Fruit fly (Drosophila melanogaster) whole organism, prepupa: ENCODE data around the gene CG6901.
A peak's percentile ranks its signal among the peaks of the same experiment; 100 is the strongest.

ENCODE experiments used
- CG10669 ChIP-seq: fragments of 200-800 bp; sonication (Bioruptor generic); optimal IDR thresholded peaks from 3 replicates; lab custom pipeline; 2018; ENCODE audit warnings: missing biosample characterization, mild to moderate bottlenecking, missing genetic modification characterization, moderate library complexity
- CG11902 ChIP-seq: fragments of 200-800 bp; sonication (Bioruptor generic); optimal IDR thresholded peaks from 3 replicates; lab custom pipeline; 2016; ENCODE audit warnings: missing biosample characterization, missing genetic modification characterization
- CG15336 ChIP-seq: fragments of 200-800 bp; sonication (Bioruptor generic); IDR thresholded peaks from 2 replicates; pipeline ENCODE4 v1.3.6; 2022; ENCODE audit warnings: missing biosample characterization, missing genetic modification characterization
- CG1621 ChIP-seq: fragments of 200-800 bp; sonication (Bioruptor generic); optimal IDR thresholded peaks from 3 replicates; lab custom pipeline; 2018; ENCODE audit warnings: missing biosample characterization, mild to moderate bottlenecking, missing genetic modification characterization
- CG16779 ChIP-seq: fragments of 200-800 bp; sonication (Bioruptor generic); optimal IDR thresholded peaks from 3 replicates; lab custom pipeline; 2017; ENCODE audit warnings: missing biosample characterization, mild to moderate bottlenecking, missing genetic modification characterization
- CG32006 ChIP-seq: fragments of 200-800 bp; sonication (Bioruptor generic); optimal IDR thresholded peaks from 3 replicates; lab custom pipeline; 2017; ENCODE audit warnings: missing biosample characterization, mild to moderate bottlenecking, missing genetic modification characterization
- CG3919 ChIP-seq: fragments of 200-800 bp; sonication (Bioruptor generic); optimal IDR thresholded peaks from 3 replicates; lab custom pipeline; 2016; ENCODE audit warnings: missing biosample characterization, missing genetic modification characterization
- CG4318 ChIP-seq: fragments of 200-800 bp; sonication (Bioruptor generic); optimal IDR thresholded peaks from 3 replicates; lab custom pipeline; 2017; ENCODE audit warnings: missing biosample characterization, mild to moderate bottlenecking, missing genetic modification characterization
- CG6163 ChIP-seq: fragments of 200-800 bp; sonication (Bioruptor generic); IDR thresholded peaks from 3 replicates; pipeline ENCODE4 v1.3.6; 2022; ENCODE audit warnings: missing biosample characterization, missing genetic modification characterization
- CG6792 ChIP-seq: fragments of 200-800 bp; sonication (Bioruptor generic); optimal IDR thresholded peaks from 3 replicates; lab custom pipeline; 2016; ENCODE audit warnings: missing biosample characterization, missing genetic modification characterization
- CG6854 ChIP-seq: fragments of 200-800 bp; sonication (Bioruptor generic); optimal IDR thresholded peaks from 2 replicates; lab custom pipeline; 2017; ENCODE audit warnings: missing biosample characterization, mild to moderate bottlenecking, missing genetic modification characterization
- CG7368 ChIP-seq: fragments of 200-800 bp; sonication (Bioruptor generic); optimal IDR thresholded peaks from 3 replicates; lab custom pipeline; 2016; ENCODE audit warnings: missing biosample characterization, missing genetic modification characterization
- CG8119 ChIP-seq: fragments of 200-800 bp; sonication (Bioruptor generic); IDR thresholded peaks from 3 replicates; pipeline ENCODE4 v1.3.6; 2022; ENCODE audit warnings: missing biosample characterization, missing genetic modification characterization
- CG8632 ChIP-seq: fragments of 200-800 bp; sonication (Bioruptor generic); optimal IDR thresholded peaks from 3 replicates; lab custom pipeline; 2016; ENCODE audit warnings: missing biosample characterization, missing genetic modification characterization
- CG9139 ChIP-seq: fragments of 200-800 bp; sonication (Bioruptor generic); optimal IDR thresholded peaks from 3 replicates; lab custom pipeline; 2017; ENCODE audit warnings: missing biosample characterization, mild to moderate bottlenecking, missing genetic modification characterization
- Eip75B ChIP-seq: fragments of 200-800 bp; sonication (Bioruptor generic); optimal IDR thresholded peaks from 3 replicates; lab custom pipeline; 2016; ENCODE audit warnings: missing biosample characterization, missing genetic modification characterization
- Eip78C ChIP-seq: fragments of 200-800 bp; sonication (Bioruptor generic); peaks from one replicate; lab custom pipeline; 2016; ENCODE audit warnings: missing biosample characterization, missing genetic modification characterization
- Gug ChIP-seq: fragments of 200-800 bp; sonication (Bioruptor generic); IDR thresholded peaks from 2 replicates; pipeline ENCODE4 v1.3.6; 2022; ENCODE audit warnings: missing biosample characterization, missing genetic modification characterization
- Hr4 ChIP-seq: fragments of 200-800 bp; sonication (Bioruptor generic); optimal IDR thresholded peaks from 3 replicates; lab custom pipeline; 2016; ENCODE audit warnings: missing biosample characterization, missing genetic modification characterization
- Met ChIP-seq: fragments of 200-800 bp; sonication (Bioruptor generic); optimal IDR thresholded peaks from 3 replicates; lab custom pipeline; 2016; ENCODE audit warnings: missing biosample characterization, missing genetic modification characterization
- OdsH ChIP-seq: fragments of 200-800 bp; sonication (Bioruptor generic); optimal IDR thresholded peaks from 3 replicates; lab custom pipeline; 2016; ENCODE audit warnings: missing biosample characterization, missing genetic modification characterization
- Smox ChIP-seq: fragments of 200-800 bp; sonication (Bioruptor generic); optimal IDR thresholded peaks from 3 replicates; lab custom pipeline; 2016; ENCODE audit warnings: missing biosample characterization, missing genetic modification characterization
- Sox102F ChIP-seq: fragments of 200-800 bp; sonication (Bioruptor generic); optimal IDR thresholded peaks from 2 replicates; lab custom pipeline; 2016; ENCODE audit warnings: missing biosample characterization, mild to moderate bottlenecking, missing genetic modification characterization
- Sox15 ChIP-seq: fragments of 200-800 bp; sonication (Bioruptor generic); optimal IDR thresholded peaks from 3 replicates; lab custom pipeline; 2016; ENCODE audit warnings: missing biosample characterization, missing genetic modification characterization
- achi ChIP-seq: fragments of 200-800 bp; sonication (Bioruptor generic); optimal IDR thresholded peaks from 3 replicates; lab custom pipeline; 2016; ENCODE audit warnings: missing biosample characterization, missing genetic modification characterization
- dac ChIP-seq: fragments of 200-800 bp; sonication (Bioruptor generic); optimal IDR thresholded peaks from 2 replicates; lab custom pipeline; 2017; ENCODE audit warnings: missing biosample characterization, mild to moderate bottlenecking, missing genetic modification characterization
- eg ChIP-seq: fragments of 200-800 bp; sonication (Bioruptor generic); IDR thresholded peaks from 3 replicates; pipeline ENCODE4 v1.3.6; 2022; ENCODE audit warnings: missing biosample characterization, missing genetic modification characterization
- fd59A ChIP-seq: fragments of 200-800 bp; sonication (Bioruptor generic); optimal IDR thresholded peaks from 2 replicates; lab custom pipeline; 2017; ENCODE audit warnings: missing biosample characterization, mild to moderate bottlenecking, missing genetic modification characterization, missing genetic modification reagents
- fd85E ChIP-seq: fragments of 200-800 bp; sonication (Bioruptor generic); optimal IDR thresholded peaks from 3 replicates; lab custom pipeline; 2016; ENCODE audit warnings: missing biosample characterization, missing genetic modification characterization
- fkh ChIP-seq: fragments of 200-800 bp; sonication (Bioruptor generic); optimal IDR thresholded peaks from 3 replicates; lab custom pipeline; 2017; ENCODE audit warnings: missing biosample characterization, mild to moderate bottlenecking, missing genetic modification characterization, moderate library complexity
- net ChIP-seq: fragments of 200-800 bp; sonication (Bioruptor generic); optimal IDR thresholded peaks from 3 replicates; lab custom pipeline; 2016; ENCODE audit warnings: missing biosample characterization, missing genetic modification characterization
- salr ChIP-seq, 2 experiments: fragments of 200-800 bp; sonication (Bioruptor generic); optimal IDR thresholded peaks; 3 replicates each; lab custom pipeline; 2016 to 2018; ENCODE audit warnings: missing biosample characterization in 2 of 2, missing genetic modification characterization in 2 of 2, mild to moderate bottlenecking in 1 of 2
- svp ChIP-seq: fragments of 200-800 bp; sonication (Bioruptor generic); peaks from one replicate; lab custom pipeline; 2016; ENCODE audit warnings: missing biosample characterization, missing genetic modification characterization
- topi ChIP-seq: fragments of 200-800 bp; sonication (Bioruptor generic); optimal IDR thresholded peaks from 3 replicates; lab custom pipeline; 2016; ENCODE audit warnings: missing biosample characterization, missing genetic modification characterization
- vri ChIP-seq: fragments of 200-800 bp; sonication (Bioruptor generic); optimal IDR thresholded peaks from 3 replicates; lab custom pipeline; 2016; ENCODE audit warnings: missing biosample characterization, mild to moderate bottlenecking, missing genetic modification characterization

Gene CG6901

DNA sequence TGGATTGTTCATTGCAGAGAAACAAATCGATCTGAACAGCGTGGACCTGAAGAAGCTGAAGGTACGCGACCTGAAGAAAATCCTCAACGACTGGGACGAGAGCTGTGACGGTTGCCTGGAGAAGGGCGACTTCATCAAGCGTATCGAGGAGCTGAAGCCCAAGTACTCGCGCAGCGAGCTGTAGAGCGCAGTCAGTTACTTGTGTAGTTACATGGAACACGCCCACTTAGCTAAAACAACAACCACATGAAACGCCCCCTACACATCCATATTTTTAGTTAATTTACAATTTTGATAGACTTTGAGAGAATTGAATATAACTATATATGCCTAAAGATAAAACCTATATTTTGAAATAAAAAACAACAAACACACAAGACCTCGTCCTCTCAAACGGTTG lies 27.2 kb downstream of the CG6901 start:
- TF ChIP-seq CG9139 (GFP tag; lab: Kevin White, UChicago) (no peak), Smox (GFP tag; lab: Kevin White, UChicago) (no peak), CG4318 (GFP tag; lab: Kevin White, UChicago) (no peak), CG32006 (GFP tag; lab: Kevin White, UChicago) (no peak), Sox102F (GFP tag; lab: Kevin White, UChicago) (no peak)

DNA sequence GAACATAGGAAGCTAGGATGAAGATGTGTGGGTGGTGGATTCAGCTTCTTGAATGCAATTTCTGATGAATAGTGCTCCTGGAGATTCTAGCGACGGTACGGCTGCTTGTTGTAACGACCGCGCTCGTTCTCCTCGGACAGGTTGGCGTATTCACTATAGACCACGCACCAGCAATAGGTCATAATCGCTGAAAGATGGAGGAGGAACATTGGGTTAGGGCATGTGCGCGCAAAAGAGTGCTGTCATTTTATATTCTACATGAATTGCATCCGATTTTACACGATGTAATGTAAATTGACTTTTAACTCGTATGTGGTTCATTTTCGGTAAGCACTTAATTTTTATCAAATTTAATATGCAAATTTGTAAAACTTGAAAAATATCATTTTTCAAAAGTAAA lies 27.8 kb downstream of the CG6901 start:
- TF ChIP-seq svp (peak; percentile 61), Eip75B (GFP tag; lab: Kevin White, UChicago) (peak; percentile 24), topi (GFP tag; lab: Kevin White, UChicago) (no peak)
- TF ChIP-seq, all 60 proteins: peak for 2

DNA sequence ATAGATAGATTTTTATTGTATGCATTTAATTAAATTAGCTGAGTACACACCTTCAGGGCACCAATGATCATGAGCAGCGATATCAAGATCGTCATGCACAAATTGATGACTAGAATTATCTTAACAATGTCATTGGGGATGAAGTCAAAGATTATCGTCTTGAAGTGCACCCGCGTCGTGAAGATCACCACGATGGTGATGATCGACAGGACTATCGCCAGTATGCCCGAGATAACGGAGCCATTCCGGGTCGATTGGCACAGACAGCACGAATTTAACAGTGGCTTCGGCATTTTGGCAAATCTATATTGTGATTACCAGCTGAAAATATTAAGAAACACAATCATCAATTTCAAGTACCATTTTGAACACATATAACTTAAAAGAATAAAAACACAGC lies 28.8 kb downstream of the CG6901 start:
- TF ChIP-seq CG4318 (GFP tag; lab: Kevin White, UChicago) (no peak), CG15336 (GFP tag; lab: Robert Waterston, UW) (no peak), Sox102F (GFP tag; lab: Kevin White, UChicago) (no peak), svp (peak; percentile 100), CG9139 (GFP tag; lab: Kevin White, UChicago) (no peak)

DNA sequence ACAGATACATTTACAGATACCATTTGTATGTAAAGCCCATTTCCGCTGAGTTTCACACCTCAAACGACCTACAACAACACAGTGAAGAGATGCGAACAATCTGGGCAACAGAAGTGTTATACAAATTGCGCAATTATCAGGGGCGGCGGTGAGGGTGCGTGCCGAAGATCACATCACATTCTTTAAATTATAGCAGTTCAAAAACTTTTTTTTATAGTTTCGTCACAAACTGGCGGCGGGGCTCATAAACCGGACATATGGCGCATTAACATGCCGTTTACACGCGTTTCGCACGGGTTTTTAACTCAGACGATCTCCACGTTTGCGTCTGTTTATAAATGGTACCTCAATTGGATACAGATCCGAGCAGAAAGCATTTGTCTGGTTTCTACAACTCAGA lies 30.0 kb downstream of the CG6901 start:
- TF ChIP-seq Met (GFP tag; lab: Kevin White, UChicago) (no peak), dac (GFP tag; lab: Kevin White, UChicago) (no peak), CG1621 (tag; lab: Kevin White, UChicago) (peak; percentile 0), eg (GFP tag; lab: Robert Waterston, UW) (no peak), OdsH (no peak), CG11902 (GFP tag; lab: Kevin White, UChicago) (no peak)

DNA sequence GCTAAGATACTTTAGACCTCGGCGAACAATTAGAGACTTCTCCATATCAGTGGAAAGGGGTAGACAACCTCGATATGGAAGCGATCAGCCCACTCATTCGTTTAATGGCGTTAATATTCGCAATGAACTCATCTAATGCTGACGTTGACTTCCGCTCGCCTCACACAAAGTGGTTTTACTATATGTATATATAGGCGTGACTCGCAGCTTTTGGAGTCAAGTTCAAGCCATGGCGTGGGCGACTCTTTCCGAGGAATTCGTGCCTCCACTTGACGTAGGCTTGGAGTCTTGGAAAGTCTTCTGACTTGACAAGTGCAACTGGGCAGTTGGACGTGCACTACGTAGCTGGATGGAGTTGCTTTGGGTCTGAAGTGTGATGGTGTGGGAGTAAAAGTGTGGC lies 30.5 kb downstream of the CG6901 start:
- TF ChIP-seq CG8119 (GFP tag; lab: Robert Waterston, UW) (no peak), svp (peak; percentile 59)

DNA sequence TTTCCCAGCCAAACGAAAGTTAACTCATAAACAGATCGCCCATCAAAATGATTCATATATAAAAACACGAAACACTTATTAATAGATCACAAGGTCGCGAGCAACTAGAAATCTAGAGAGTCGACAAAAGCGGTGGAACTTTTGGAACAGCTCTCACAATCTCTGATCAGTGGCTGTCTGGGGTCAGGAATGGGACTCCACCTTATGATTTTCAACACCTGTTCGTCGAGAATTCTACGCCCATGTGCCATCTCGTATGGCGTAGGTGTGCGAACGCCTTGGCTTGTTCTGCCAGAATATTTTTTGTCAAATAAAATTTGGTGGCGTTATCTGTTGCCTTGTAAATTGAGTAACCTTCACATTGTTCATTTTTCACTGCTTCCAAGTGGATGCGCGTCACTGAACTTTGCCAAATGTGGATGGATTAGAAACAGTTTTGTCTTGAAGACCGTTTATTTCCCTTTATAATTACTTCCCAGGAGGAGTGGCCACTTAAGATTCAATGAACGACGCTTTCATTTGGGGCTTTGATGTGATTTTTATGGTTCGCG lies 32.3 kb downstream of the CG6901 start:
- TF ChIP-seq CG6792 (GFP tag; lab: Kevin White, UChicago) (no peak), svp (peak; percentile 13), topi (GFP tag; lab: Kevin White, UChicago) (no peak), fkh (GFP tag; lab: Kevin White, UChicago) (peak; percentile 16), achi (no peak), Eip78C (GFP tag; lab: Kevin White, UChicago) (no peak)

DNA sequence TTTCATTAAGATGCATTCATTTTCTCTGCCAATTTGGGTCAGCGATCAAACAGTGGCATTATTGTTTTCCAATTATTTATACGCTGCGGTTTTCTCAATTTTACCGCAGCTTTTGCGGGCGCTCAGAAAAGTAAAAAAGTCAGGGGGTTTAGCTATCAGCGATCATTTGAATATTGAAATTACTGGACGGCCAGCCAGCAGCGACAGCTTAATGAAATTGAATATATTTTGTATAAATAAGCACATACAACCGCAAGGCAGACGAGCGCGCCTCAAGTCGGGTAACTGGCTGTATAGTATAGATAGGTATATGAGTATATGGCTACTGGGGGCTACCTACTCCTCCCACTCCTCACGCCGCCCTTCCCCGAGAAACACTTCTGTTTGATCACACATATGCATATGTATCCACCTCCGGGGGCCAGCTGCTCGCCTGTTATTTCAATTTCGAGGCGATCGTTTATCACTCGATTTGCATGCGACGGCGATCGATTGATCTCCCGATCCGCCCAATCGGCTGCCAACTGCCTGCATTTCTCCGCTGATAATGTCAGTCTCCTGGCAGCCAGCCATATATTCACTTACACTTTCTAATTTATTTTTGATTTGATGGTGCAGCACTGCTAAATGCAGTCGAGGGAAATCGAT lies 33.1 kb downstream of the CG6901 start:
- peak; percentile 9 for TF ChIP-seq net
- no peak for TF ChIP-seq Gug
- peak; percentile 1 for TF ChIP-seq Eip78C (GFP tag; lab: Kevin White, UChicago)
- no peak for TF ChIP-seq CG10669
- TF ChIP-seq Hr4 (GFP tag; lab: Kevin White, UChicago), result no peak
- peak in 1 of 2 experiments; percentile 23 for TF ChIP-seq salr (GFP tag; optimal IDR thresholded peaks at IDR 0.05; lab: Kevin White, UChicago)
- peak; percentile 94 for TF ChIP-seq svp
- no peak for TF ChIP-seq fd85E
- TF ChIP-seq Sox102F (GFP tag; lab: Kevin White, UChicago), result no peak
- TF ChIP-seq CG8632 (GFP tag; lab: Kevin White, UChicago), result no peak

DNA sequence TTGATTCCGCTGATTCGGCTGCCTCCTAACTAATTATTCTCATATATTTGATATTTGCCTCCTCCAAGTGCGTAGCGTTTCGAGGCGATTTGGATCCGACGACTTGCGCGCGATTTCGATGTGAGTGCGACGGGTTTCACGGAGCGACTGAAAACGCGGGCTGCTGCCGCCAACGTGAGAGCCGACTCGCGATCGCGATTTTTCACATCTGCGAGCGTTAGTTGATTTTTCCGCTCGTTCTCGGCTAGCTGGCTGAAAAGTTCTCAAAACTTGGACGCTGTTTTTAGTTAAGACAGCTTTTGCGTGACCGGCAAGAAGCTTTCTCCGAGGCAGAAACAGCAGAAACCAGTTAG lies 33.6 kb downstream of the CG6901 start, which contains the start of gene CG10311:
TSS of gene CG10311 (minus strand) at position 153 of the 353 bp plus-strand sequence.
- no peak for TF ChIP-seq achi
- no peak for TF ChIP-seq Gug
- TF ChIP-seq CG6854 (GFP tag; lab: Kevin White, UChicago), result peak; percentile 73
- TF ChIP-seq eg (GFP tag; lab: Robert Waterston, UW), result peak; percentile 24; the same call in 1 of the 3 replicates
- no peak for TF ChIP-seq CG3919
- peak; percentile 33 for TF ChIP-seq CG16779
- no peak for TF ChIP-seq Sox15 (GFP tag; lab: Kevin White, UChicago)
- no peak for TF ChIP-seq OdsH
- TF ChIP-seq svp, result no peak
- TF ChIP-seq CG7368 (GFP tag; lab: Kevin White, UChicago), result no peak
- no peak for TF ChIP-seq fd59A (GFP tag; lab: Kevin White, UChicago)
- no peak for TF ChIP-seq vri
- no peak for TF ChIP-seq CG4318 (GFP tag; lab: Kevin White, UChicago)
- TF ChIP-seq fd85E, result no peak
- no peak for TF ChIP-seq net
- TF ChIP-seq CG6163 (GFP tag; lab: Robert Waterston, UW), result 0 out of 3 replicates have a peak, but pooled peaks have one; percentile 15
- no peak for TF ChIP-seq dac (GFP tag; lab: Kevin White, UChicago)
- TF ChIP-seq Eip78C (GFP tag; lab: Kevin White, UChicago), result no peak
